Fruit fly (Drosophila melanogaster) whole organism: ENCODE data around the gene CG11882.

Source experiments
- pan ChIP-seq: fragments of >200 bp; optimal IDR thresholded peaks from 2 replicates; lab custom pipeline; 2017
- psq ChIP-seq: fragments of >200 bp; optimal IDR thresholded peaks from 2 replicates; lab custom pipeline; 2017
- usp ChIP-seq: fragments of >200 bp; optimal IDR thresholded peaks from 2 replicates; lab custom pipeline; 2017; ENCODE audit warnings: missing biosample characterization, missing genetic modification characterization, mixed read lengths

DNA sequence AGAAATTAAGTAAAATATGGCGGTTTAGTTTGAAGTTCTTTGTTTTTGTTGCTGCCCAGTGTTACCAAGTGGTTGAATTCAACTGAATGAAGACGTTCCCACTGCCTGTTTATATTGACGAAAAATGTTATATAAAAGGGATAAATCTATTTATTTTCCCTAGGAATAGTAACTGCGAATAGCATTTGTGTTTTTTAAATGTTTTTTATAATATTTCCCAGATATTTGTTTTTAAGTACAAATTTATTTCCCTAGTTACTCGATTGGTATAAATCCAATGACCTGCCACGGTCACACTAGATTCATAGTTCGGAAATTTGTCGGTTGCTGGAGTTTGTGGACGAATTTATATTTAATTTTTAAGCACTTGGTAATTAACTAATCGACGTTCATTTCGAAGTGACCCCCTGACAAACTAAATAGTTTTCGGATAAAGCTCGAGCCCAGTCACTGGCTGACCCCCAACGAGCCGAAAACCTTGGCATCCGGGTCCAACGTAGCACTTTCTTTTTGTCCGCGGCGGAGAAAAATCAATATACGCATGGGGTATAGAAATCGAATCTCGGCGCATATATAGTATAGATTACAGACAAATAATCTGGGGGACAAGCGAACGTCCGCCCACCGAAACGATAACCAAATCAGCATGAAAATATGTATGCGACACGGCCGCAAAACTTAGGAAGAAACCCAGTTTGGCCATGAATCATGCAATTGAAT is 16.9 kb downstream of the CG11882 start, which contains the start of the genes dgt6 and Vha100-1:
- no peak for TF ChIP-seq pan (lab: Kevin White, UChicago)
- TF ChIP-seq psq = no peak
- no peak for TF ChIP-seq usp
